Fruit fly (Drosophila melanogaster): Measurements from ENCODE around the gene Nna1.

The Nna1 gene

DNA sequence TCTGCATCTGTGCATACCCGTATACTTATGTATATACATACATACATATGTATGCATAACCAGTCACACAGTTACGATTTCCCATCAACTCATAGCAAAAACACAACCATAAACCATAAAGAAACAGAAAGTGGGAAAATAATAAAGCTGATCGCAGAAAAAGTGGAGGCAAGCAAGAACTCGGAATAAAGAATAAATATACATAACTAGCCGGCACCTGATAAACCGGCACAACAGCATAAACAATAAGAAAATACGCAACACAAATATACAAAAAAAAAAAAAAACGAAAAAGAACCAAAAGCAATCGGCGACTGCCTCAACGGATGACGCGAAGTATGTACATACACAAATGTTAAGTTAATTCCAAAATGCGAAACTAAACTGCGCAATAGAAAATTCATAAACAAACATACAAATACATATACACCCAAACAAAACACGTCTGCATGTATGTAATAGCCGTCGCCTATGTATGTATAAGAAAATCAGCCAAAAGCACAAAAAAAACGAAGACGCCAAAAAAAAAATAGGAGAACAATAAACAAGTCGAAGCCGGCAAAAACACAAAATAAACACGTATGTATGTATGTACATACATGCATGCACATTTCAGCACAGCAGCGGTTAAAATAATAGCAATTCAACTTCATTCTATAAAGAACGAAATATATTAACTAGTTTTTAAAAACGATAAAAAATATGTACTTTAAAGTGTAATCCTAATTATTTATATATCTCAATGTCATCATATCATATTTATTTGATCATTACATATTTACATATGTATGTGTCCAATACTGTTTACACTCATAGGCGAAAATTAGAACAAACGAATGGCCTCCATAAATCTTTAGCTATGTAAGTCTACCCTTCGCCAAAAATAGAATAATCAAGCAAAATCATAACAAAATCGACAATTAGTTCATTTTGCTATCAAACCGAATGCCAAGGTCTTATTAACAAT, 57.1 kb downstream of the Nna1 start:
- TF ChIP-seq onecut (GFP tag; IDR thresholded peaks at IDR 0.05) = peak; percentile 33; the same call in 1 of the 2 replicates
- TF ChIP-seq Dll (GFP tag; IDR thresholded peaks at IDR 0.05; ENCODE audit: partially characterized antibody) = no peak
- peak; percentile 57 for TF ChIP-seq caup (GFP tag; optimal IDR thresholded peaks at IDR 0.05; ENCODE audit: severe bottlenecking)
- TF ChIP-seq Hr39 (optimal IDR thresholded peaks at IDR 0.05) = no peak
- peak; percentile 62 for TF ChIP-seq zfh1 (GFP tag; IDR thresholded peaks at IDR 0.05)
- TF ChIP-seq trh (GFP tag; optimal IDR thresholded peaks at IDR 0.05) = peak; percentile 42
- TF ChIP-seq ftz-f1 (GFP tag; optimal IDR thresholded peaks at IDR 0.05) = peak; percentile 22
- TF ChIP-seq twi (tag; optimal IDR thresholded peaks at IDR 0.05) = peak; percentile 9
- no peak for TF ChIP-seq MTF-1 (GFP tag; optimal IDR thresholded peaks at IDR 0.05; ENCODE audit: borderline replicate concordance)
- peak; percentile 46; the same call in 1 of the 3 replicates for TF ChIP-seq H15 (GFP tag; IDR thresholded peaks at IDR 0.05)
- no peak for TF ChIP-seq Doc3 (GFP tag; IDR thresholded peaks at IDR 0.05; ENCODE audit: partially characterized antibody)
- TF ChIP-seq CG10366 (GFP tag; IDR thresholded peaks at IDR 0.05) = peak; percentile 59
- peak; percentile 21; the same call in 1 of the 2 replicates for TF ChIP-seq Rx (GFP tag; IDR thresholded peaks at IDR 0.05)
- peak; percentile 86 for TF ChIP-seq grau (tag; optimal IDR thresholded peaks at IDR 0.05)
- peak; percentile 64 for TF ChIP-seq CG10267 (tag; optimal IDR thresholded peaks at IDR 0.05)
- TF ChIP-seq ind (GFP tag; optimal IDR thresholded peaks at IDR 0.05) = peak; percentile 58
- TF ChIP-seq emc (GFP tag; optimal IDR thresholded peaks at IDR 0.05) = no peak
- TF ChIP-seq CG3281 (GFP tag; optimal IDR thresholded peaks at IDR 0.05) = peak; percentile 79
- TF ChIP-seq CG10979 (tag; optimal IDR thresholded peaks at IDR 0.05) = peak; percentile 61
- TF ChIP-seq CG12659 (GFP tag; optimal IDR thresholded peaks at IDR 0.05) = peak; percentile 74
- peak; percentile 78 for TF ChIP-seq HLH3B (GFP tag; IDR thresholded peaks at IDR 0.05)
- TF ChIP-seq CG30020 (tag; optimal IDR thresholded peaks at IDR 0.05) = peak; percentile 6
- peak; percentile 47 to 52 for TF ChIP-seq dpn (GFP tag; optimal IDR thresholded peaks at IDR 0.05)
- peak; percentile 31 for TF ChIP-seq Abd-B (GFP tag; optimal IDR thresholded peaks at IDR 0.05)
- peak; percentile 82 for TF ChIP-seq CG31441 (GFP tag; IDR thresholded peaks at IDR 0.05)
- TF ChIP-seq seq (GFP tag; IDR thresholded peaks at IDR 0.05) = peak; percentile 72
- no peak for TF ChIP-seq wor (GFP tag; IDR thresholded peaks at IDR 0.05)
- peak; percentile 71; the same call in 1 of the 2 replicates for TF ChIP-seq CG11247 (GFP tag; IDR thresholded peaks at IDR 0.05)
- TF ChIP-seq Six4 (GFP tag; optimal IDR thresholded peaks at IDR 0.05) = peak; percentile 25
- peak; percentile 43 for TF ChIP-seq Med (GFP tag)
- peak; percentile 43 for TF ChIP-seq run (tag; optimal IDR thresholded peaks at IDR 0.05)
- TF ChIP-seq CG10654 (GFP tag; optimal IDR thresholded peaks at IDR 0.05) = peak; percentile 21
- TF ChIP-seq CG7786 (GFP tag; optimal IDR thresholded peaks at IDR 0.05) = peak; percentile 12
- peak; percentile 41; the same call in 1 of the 2 replicates for TF ChIP-seq Taf1 (GFP tag; IDR thresholded peaks at IDR 0.05)
- TF ChIP-seq ken (GFP tag; IDR thresholded peaks at IDR 0.05) = no peak
- TF ChIP-seq psq (GFP tag; optimal IDR thresholded peaks at IDR 0.05) = peak; percentile 62
- TF ChIP-seq CG9727 (GFP tag; optimal IDR thresholded peaks at IDR 0.05) = peak; percentile 81
- peak; percentile 96 for TF ChIP-seq CG11696 (GFP tag; IDR thresholded peaks at IDR 0.05)
- TF ChIP-seq CG8388 (GFP tag; optimal IDR thresholded peaks at IDR 0.05) = peak; percentile 59
- peak; percentile 78 for TF ChIP-seq Fer1 (GFP tag; optimal IDR thresholded peaks at IDR 0.05)
- no peak for TF ChIP-seq dan (GFP tag; IDR thresholded peaks at IDR 0.05)
- 0 out of 2 replicates have a peak, but pooled peaks have one; percentile 43 for TF ChIP-seq CG43689 (GFP tag; IDR thresholded peaks at IDR 0.05)
- TF ChIP-seq tap (tag; optimal IDR thresholded peaks at IDR 0.05) = peak; percentile 63
- no peak for TF ChIP-seq CG8290 (GFP tag; optimal IDR thresholded peaks at IDR 0.05)
- peak in 1 of 2 experiments; percentile 55 for TF ChIP-seq CG8290 (tag; optimal IDR thresholded peaks at IDR 0.05)
- TF ChIP-seq CG10959 (GFP tag; IDR thresholded peaks at IDR 0.05) = no peak
- no peak for TF ChIP-seq Kr (GFP tag; optimal IDR thresholded peaks at IDR 0.05)
- peak; percentile 64; the same call in 1 of the 2 replicates for TF ChIP-seq Xrp1 (GFP tag; IDR thresholded peaks at IDR 0.05)
- peak; percentile 24; the same call in 1 of the 2 replicates for TF ChIP-seq klu (GFP tag; IDR thresholded peaks at IDR 0.05)
